Worm (Caenorhabditis elegans) whole organism, mixed stage, embryonic: ENCODE measurements around the gene C18B10.6.

ENCODE experiments used
- nhr-12 ChIP-seq: fragments of 150-350 bp; optimal IDR thresholded peaks from 2 replicates; lab custom pipeline; 2014; ENCODE audit warnings: missing biosample characterization, missing genetic modification characterization
- nhr-2 ChIP-seq: fragments of 150-350 bp; optimal IDR thresholded peaks from 2 replicates; lab custom pipeline; 2014; ENCODE audit warnings: missing biosample characterization, missing genetic modification characterization
- nhr-237 ChIP-seq: fragments of 150-350 bp; optimal IDR thresholded peaks from 2 replicates; lab custom pipeline; 2014; ENCODE audit warnings: missing biosample characterization, missing genetic modification characterization
- nhr-28 ChIP-seq: fragments of 150-350 bp; optimal IDR thresholded peaks from 2 replicates; lab custom pipeline; 2014; ENCODE audit warnings: missing biosample characterization, missing genetic modification characterization
- unc-62 ChIP-seq: fragments of 150-350 bp; optimal IDR thresholded peaks from 2 replicates; lab custom pipeline; 2014; ENCODE audit warnings: missing biosample characterization, missing genetic modification reagents, missing genetic modification characterization

- TF ChIP-seq nhr-237 (tag; lab: Kevin White, UChicago) (no peak), nhr-2 (tag; lab: Kevin White, UChicago) (no peak), nhr-12 (no peak), unc-62 (GFP tag; lab: Kevin White, UChicago) (no peak), nhr-28 (tag; lab: Kevin White, UChicago) (no peak)
Observed at ce11 chrV:7472815-7473214, 8.0 kb downstream of the C18B10.6 start, which contains the start of gene str-28.
